Fruit fly (Drosophila melanogaster) whole organism, prepupa: ENCODE results near the gene CG2691.

Source experiments
- Blimp-1 ChIP-seq: fragments of 200-800 bp; sonication (Bioruptor generic); optimal IDR thresholded peaks from 3 replicates; lab custom pipeline; 2017; ENCODE audit warnings: missing biosample characterization, missing genetic modification characterization, mild to moderate bottlenecking, moderate library complexity, missing genetic modification reagents
- CG10631 ChIP-seq: fragments of 200-800 bp; sonication (Bioruptor generic); optimal IDR thresholded peaks from 2 replicates; lab custom pipeline; 2016; ENCODE audit warnings: missing biosample characterization, missing genetic modification characterization
- CG10669 ChIP-seq: fragments of 200-800 bp; sonication (Bioruptor generic); optimal IDR thresholded peaks from 3 replicates; lab custom pipeline; 2018; ENCODE audit warnings: missing biosample characterization, mild to moderate bottlenecking, missing genetic modification characterization, moderate library complexity
- CG11294 ChIP-seq: fragments of 200-800 bp; sonication (Bioruptor generic); IDR thresholded peaks from 2 replicates; pipeline ENCODE4 v1.3.6; 2022; ENCODE audit warnings: missing biosample characterization, missing genetic modification characterization
- CG15336 ChIP-seq: fragments of 200-800 bp; sonication (Bioruptor generic); IDR thresholded peaks from 2 replicates; pipeline ENCODE4 v1.3.6; 2022; ENCODE audit warnings: missing biosample characterization, missing genetic modification characterization
- CG1621 ChIP-seq: fragments of 200-800 bp; sonication (Bioruptor generic); optimal IDR thresholded peaks from 3 replicates; lab custom pipeline; 2018; ENCODE audit warnings: missing biosample characterization, mild to moderate bottlenecking, missing genetic modification characterization
- CG3032 ChIP-seq: fragments of 200-800 bp; optimal IDR thresholded peaks from 2 replicates; lab custom pipeline; 2019; ENCODE audit warnings: missing biosample characterization, mild to moderate bottlenecking, missing genetic modification characterization, moderate library complexity
- CG4318 ChIP-seq: fragments of 200-800 bp; sonication (Bioruptor generic); optimal IDR thresholded peaks from 3 replicates; lab custom pipeline; 2017; ENCODE audit warnings: missing biosample characterization, mild to moderate bottlenecking, missing genetic modification characterization
- CG6163 ChIP-seq: fragments of 200-800 bp; sonication (Bioruptor generic); IDR thresholded peaks from 3 replicates; pipeline ENCODE4 v1.3.6; 2022; ENCODE audit warnings: missing biosample characterization, missing genetic modification characterization
- CG6276 ChIP-seq: fragments of 200-800 bp; sonication (Bioruptor generic); optimal IDR thresholded peaks from 2 replicates; lab custom pipeline; 2017; ENCODE audit warnings: missing biosample characterization, mild to moderate bottlenecking, missing genetic modification characterization
- CG6792 ChIP-seq: fragments of 200-800 bp; sonication (Bioruptor generic); optimal IDR thresholded peaks from 3 replicates; lab custom pipeline; 2016; ENCODE audit warnings: missing biosample characterization, missing genetic modification characterization
- CG6808 ChIP-seq: fragments of 200-800 bp; sonication (Bioruptor generic); optimal IDR thresholded peaks from 3 replicates; lab custom pipeline; 2017; ENCODE audit warnings: missing biosample characterization, missing genetic modification characterization, mild to moderate bottlenecking, moderate library complexity, missing genetic modification reagents
- CG6854 ChIP-seq: fragments of 200-800 bp; sonication (Bioruptor generic); optimal IDR thresholded peaks from 2 replicates; lab custom pipeline; 2017; ENCODE audit warnings: missing biosample characterization, mild to moderate bottlenecking, missing genetic modification characterization
- CG8119 ChIP-seq: fragments of 200-800 bp; sonication (Bioruptor generic); IDR thresholded peaks from 3 replicates; pipeline ENCODE4 v1.3.6; 2022; ENCODE audit warnings: missing biosample characterization, missing genetic modification characterization
- CG9139 ChIP-seq: fragments of 200-800 bp; sonication (Bioruptor generic); optimal IDR thresholded peaks from 3 replicates; lab custom pipeline; 2017; ENCODE audit warnings: missing biosample characterization, mild to moderate bottlenecking, missing genetic modification characterization
- Eip75B ChIP-seq: fragments of 200-800 bp; sonication (Bioruptor generic); optimal IDR thresholded peaks from 3 replicates; lab custom pipeline; 2016; ENCODE audit warnings: missing biosample characterization, missing genetic modification characterization
- Eip78C ChIP-seq: fragments of 200-800 bp; sonication (Bioruptor generic); peaks from one replicate; lab custom pipeline; 2016; ENCODE audit warnings: missing biosample characterization, missing genetic modification characterization
- Eip93F ChIP-seq: fragments of 200-800 bp; sonication (Bioruptor generic); optimal IDR thresholded peaks from 2 replicates; lab custom pipeline; 2016; ENCODE audit warnings: missing biosample characterization, mild to moderate bottlenecking, missing genetic modification characterization
- Ets21C ChIP-seq: fragments of 200-800 bp; sonication (Bioruptor generic); optimal IDR thresholded peaks from 3 replicates; lab custom pipeline; 2016; ENCODE audit warnings: missing biosample characterization, missing genetic modification characterization
- Hr39 ChIP-seq: fragments of 200-800 bp; sonication (Bioruptor generic); optimal IDR thresholded peaks from 2 replicates; lab custom pipeline; 2016; ENCODE audit warnings: missing biosample characterization, missing genetic modification characterization
- Hr4 ChIP-seq: fragments of 200-800 bp; sonication (Bioruptor generic); optimal IDR thresholded peaks from 3 replicates; lab custom pipeline; 2016; ENCODE audit warnings: missing biosample characterization, missing genetic modification characterization
- Lpt ChIP-seq: fragments of 200-800 bp; sonication (Bioruptor generic); optimal IDR thresholded peaks from 3 replicates; lab custom pipeline; 2016; ENCODE audit warnings: missing biosample characterization, missing genetic modification characterization
- Met ChIP-seq: fragments of 200-800 bp; sonication (Bioruptor generic); optimal IDR thresholded peaks from 3 replicates; lab custom pipeline; 2016; ENCODE audit warnings: missing biosample characterization, missing genetic modification characterization
- OdsH ChIP-seq: fragments of 200-800 bp; sonication (Bioruptor generic); optimal IDR thresholded peaks from 3 replicates; lab custom pipeline; 2016; ENCODE audit warnings: missing biosample characterization, missing genetic modification characterization
- Sox15 ChIP-seq: fragments of 200-800 bp; sonication (Bioruptor generic); optimal IDR thresholded peaks from 3 replicates; lab custom pipeline; 2016; ENCODE audit warnings: missing biosample characterization, missing genetic modification characterization
- achi ChIP-seq: fragments of 200-800 bp; sonication (Bioruptor generic); optimal IDR thresholded peaks from 3 replicates; lab custom pipeline; 2016; ENCODE audit warnings: missing biosample characterization, missing genetic modification characterization
- esn ChIP-seq: fragments of 200-800 bp; sonication (Bioruptor generic); optimal IDR thresholded peaks from 2 replicates; lab custom pipeline; 2016; ENCODE audit warnings: missing biosample characterization, mild to moderate bottlenecking, missing genetic modification characterization, moderate library complexity
- fd59A ChIP-seq: fragments of 200-800 bp; sonication (Bioruptor generic); optimal IDR thresholded peaks from 2 replicates; lab custom pipeline; 2017; ENCODE audit warnings: missing biosample characterization, mild to moderate bottlenecking, missing genetic modification characterization, missing genetic modification reagents
- fkh ChIP-seq: fragments of 200-800 bp; sonication (Bioruptor generic); optimal IDR thresholded peaks from 3 replicates; lab custom pipeline; 2017; ENCODE audit warnings: missing biosample characterization, mild to moderate bottlenecking, missing genetic modification characterization, moderate library complexity
- spab ChIP-seq: fragments of 200-800 bp; sonication (Bioruptor generic); optimal IDR thresholded peaks from 2 replicates; lab custom pipeline; 2017; ENCODE audit warnings: missing biosample characterization, mild to moderate bottlenecking, missing genetic modification characterization, missing genetic modification reagents
- ss ChIP-seq, 2 experiments: fragments of 200-800 bp; sonication (Bioruptor generic); optimal IDR thresholded peaks; 2 replicates in 1 of 2; 3 replicates in 1 of 2; lab custom pipeline; 2017 to 2018; ENCODE audit warnings: mild to moderate bottlenecking in 2 of 2, missing biosample characterization in 2 of 2, missing genetic modification characterization in 2 of 2, moderate library complexity in 1 of 2
- topi ChIP-seq: fragments of 200-800 bp; sonication (Bioruptor generic); optimal IDR thresholded peaks from 3 replicates; lab custom pipeline; 2016; ENCODE audit warnings: missing biosample characterization, missing genetic modification characterization
- vri ChIP-seq: fragments of 200-800 bp; sonication (Bioruptor generic); optimal IDR thresholded peaks from 3 replicates; lab custom pipeline; 2016; ENCODE audit warnings: missing biosample characterization, mild to moderate bottlenecking, missing genetic modification characterization

Gene CG2691

dm6 chrX:13616417-13617050 lies 7.7 kb downstream of the CG2691 start, which contains the start of the genes tth and Tango2 (continued):
- TF ChIP-seq Lpt (GFP tag; lab: Kevin White, UChicago) = peak; percentile 71
- no peak for TF ChIP-seq spab
- peak; percentile 87 for TF ChIP-seq CG15336 (GFP tag; lab: Robert Waterston, UW)
- peak; percentile 85 for TF ChIP-seq Eip93F (GFP tag; lab: Kevin White, UChicago)
- peak; percentile 89 for TF ChIP-seq CG8119
- TF ChIP-seq CG6808 (GFP tag; lab: Kevin White, UChicago) = peak; percentile 51
- peak; percentile 80 for TF ChIP-seq CG6792 (GFP tag; lab: Kevin White, UChicago)
- TF ChIP-seq CG1621 (tag; lab: Kevin White, UChicago) = peak; percentile 47
- peak; percentile 88 for TF ChIP-seq Hr39 (GFP tag; lab: Kevin White, UChicago)
- peak; percentile 86 for TF ChIP-seq Hr4 (GFP tag; lab: Kevin White, UChicago)
- peak; percentile 96 for TF ChIP-seq Eip78C (GFP tag; lab: Kevin White, UChicago)
- TF ChIP-seq CG4318 (GFP tag; lab: Kevin White, UChicago) = no peak
- peak; percentile 84 for TF ChIP-seq CG6163 (GFP tag; lab: Robert Waterston, UW)
- peak; percentile 80 for TF ChIP-seq Ets21C
- no peak for TF ChIP-seq vri

dm6 chrX:13615992-13616391 lies 8.2 kb downstream of the CG2691 start:
- TF ChIP-seq CG4318 (GFP tag; lab: Kevin White, UChicago) (no peak), CG6276 (GFP tag; lab: Kevin White, UChicago) (no peak), CG15336 (GFP tag; lab: Robert Waterston, UW) (peak; percentile 28; the same call in 1 of the 2 replicates), CG6792 (GFP tag; lab: Kevin White, UChicago) (no peak), CG1621 (tag; lab: Kevin White, UChicago) (peak; percentile 33), fd59A (GFP tag; lab: Kevin White, UChicago) (no peak), achi (GFP tag; lab: Kevin White, UChicago) (no peak), CG3032 (tag; lab: Kevin White, UChicago) (peak; percentile 8), Blimp-1 (GFP tag; lab: Kevin White, UChicago) (no peak), CG6163 (GFP tag; lab: Robert Waterston, UW) (0 out of 3 replicates have a peak, but pooled peaks have one; percentile 14), Eip75B (GFP tag; lab: Kevin White, UChicago) (no peak), ss (GFP tag; optimal IDR thresholded peaks at IDR 0.05; lab: Kevin White, UChicago) (no peak), CG6854 (GFP tag; lab: Kevin White, UChicago) (peak; percentile 25)

- TF ChIP-seq topi (GFP tag; lab: Kevin White, UChicago) (no peak), CG9139 (GFP tag; lab: Kevin White, UChicago) (no peak), fkh (peak; percentile 88), Ets21C (no peak)
Observed at dm6 chrX:13611884-13612283, 12.3 kb downstream of the CG2691 start, which contains the start of the genes Ndc80 and BthD. Ndc80 (minus strand) TSS chrX:13612062. BthD (plus strand) TSS chrX:13612131.

- TF ChIP-seq OdsH (GFP tag; lab: Kevin White, UChicago) = no peak
- no peak for TF ChIP-seq Met (GFP tag; lab: Kevin White, UChicago)
- TF ChIP-seq CG10631 (GFP tag; lab: Kevin White, UChicago) = no peak
- peak; percentile 10 for TF ChIP-seq esn (GFP tag; lab: Kevin White, UChicago)
- TF ChIP-seq Ets21C = no peak
- no peak for TF ChIP-seq CG10669 (GFP tag; lab: Kevin White, UChicago)
- peak; percentile 24 for TF ChIP-seq CG3032 (tag; lab: Kevin White, UChicago)
- TF ChIP-seq CG6276 (GFP tag; lab: Kevin White, UChicago) = no peak
- no peak for TF ChIP-seq CG11294 (GFP tag; lab: Robert Waterston, UW)
- TF ChIP-seq Sox15 (GFP tag; lab: Kevin White, UChicago) = no peak
Observed at dm6 chrX:13605942-13606491, 18.2 kb downstream of the CG2691 start.
